Fruit fly (Drosophila melanogaster): Measurements from ENCODE around the gene Lip1.

DNA sequence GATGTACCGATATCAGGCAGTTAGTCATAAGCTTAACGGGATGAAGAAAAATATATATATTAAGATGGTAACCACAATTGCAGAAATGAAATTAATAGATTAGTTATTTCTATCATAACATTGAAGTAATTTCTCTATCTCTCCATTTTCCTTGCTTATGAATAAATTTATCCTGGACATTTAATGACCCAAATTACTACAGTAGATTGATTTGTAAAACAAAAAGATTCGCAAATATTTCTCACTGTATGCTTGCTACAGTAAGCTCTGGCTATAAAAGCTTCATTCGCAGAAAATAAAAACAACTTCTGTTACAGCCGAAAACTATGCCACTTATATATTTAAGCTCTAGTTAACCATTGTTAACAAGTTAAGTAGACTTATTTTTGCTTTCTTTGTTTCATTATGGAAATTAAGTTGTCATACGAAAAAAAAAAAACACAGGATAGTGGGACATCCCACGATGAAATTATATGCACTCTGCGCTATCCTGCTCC lies 20.7 kb downstream of the Lip1 start, which contains the start of gene CG17105:
- TF ChIP-seq CG8478 (optimal IDR thresholded peaks at IDR 0.05), result no peak
- TF ChIP-seq CTCF (optimal IDR thresholded peaks at IDR 0.05), result no peak
